Worm (Caenorhabditis elegans) whole organism, L1 larva: Measurements from ENCODE around the gene lips-5.

Experiments used
- C04F5.9 ChIP-seq: sonication (generic microtip); optimal IDR thresholded peaks from 2 replicates; lab custom pipeline; 2016; ENCODE audit warnings: missing genetic modification characterization, missing compliant biosample characterization
- C34B4.2 ChIP-seq: sonication (generic microtip); optimal IDR thresholded peaks from 2 replicates; lab custom pipeline; 2017; ENCODE audit warnings: mild to moderate bottlenecking, missing genetic modification characterization, missing compliant biosample characterization
- F16B12.6 ChIP-seq: fragments of 150-350 bp; optimal IDR thresholded peaks from 2 replicates; lab custom pipeline; 2014; ENCODE audit warnings: missing biosample characterization, missing genetic modification characterization
- Y116A8C.19 ChIP-seq: sonication (generic microtip); optimal IDR thresholded peaks from 2 replicates; lab custom pipeline; 2016; ENCODE audit warnings: missing compliant biosample characterization, missing genetic modification characterization, borderline replicate concordance
- blmp-1 ChIP-seq: fragments of 150-350 bp; optimal IDR thresholded peaks from 2 replicates; lab custom pipeline; 2014; ENCODE audit warnings: missing biosample characterization, missing genetic modification characterization
- ceh-8 ChIP-seq: fragments of 200-800 bp; sonication (Bioruptor generic); optimal IDR thresholded peaks from 2 replicates; lab custom pipeline; 2018; ENCODE audit warnings: mild to moderate bottlenecking, missing genetic modification characterization, moderate library complexity, missing compliant biosample characterization
- ceh-90 ChIP-seq: sonication (generic microtip); optimal IDR thresholded peaks from 2 replicates; lab custom pipeline; 2016; ENCODE audit warnings: missing genetic modification characterization, missing compliant biosample characterization
- dpl-1 ChIP-seq, 3 experiments: fragments of 150-350 bp in 2 of 3; sonication (generic microtip) in 1 of 3; optimal IDR thresholded peaks; 2 replicates each; lab custom pipeline; 2014 to 2017; ENCODE audit warnings: missing biosample characterization in 3 of 3, missing genetic modification characterization in 3 of 3, missing genetic modification reagents in 3 of 3
- dsc-1 ChIP-seq: sonication (generic microtip); optimal IDR thresholded peaks from 2 replicates; lab custom pipeline; 2016; ENCODE audit warnings: mild to moderate bottlenecking, missing genetic modification characterization, missing compliant biosample characterization
- efl-1 ChIP-seq, 4 experiments: fragments of 150-350 bp; optimal IDR thresholded peaks in 3 of 4; peaks in 1 of 4; 1 replicate in 1 of 4; 2 replicates in 3 of 4; lab custom pipeline; 2014; ENCODE audit warnings: missing biosample characterization in 2 of 4, missing genetic modification characterization in 2 of 4, missing genetic modification reagents in 2 of 4
- egl-13 ChIP-seq: sonication (generic microtip); optimal IDR thresholded peaks from 2 replicates; lab custom pipeline; 2016; ENCODE audit warnings: missing genotype, missing genetic modification reagents, missing genetic modification characterization, missing compliant biosample characterization
- egl-27 ChIP-seq, 2 experiments: fragments of 150-350 bp in 1 of 2; sonication (generic microtip); optimal IDR thresholded peaks; 3 replicates each; lab custom pipeline; 2017 to 2018; ENCODE audit warnings: missing biosample characterization in 2 of 2, missing genetic modification characterization in 2 of 2, missing genetic modification reagents in 2 of 2
- elt-2 ChIP-seq: sonication (generic microtip); optimal IDR thresholded peaks from 2 replicates; lab custom pipeline; 2016; ENCODE audit warnings: missing genetic modification characterization, mild to moderate bottlenecking, inconsistent platforms, missing compliant biosample characterization, missing genetic modification reagents
- fkh-10 ChIP-seq: sonication (generic microtip); optimal IDR thresholded peaks from 2 replicates; lab custom pipeline; 2017; ENCODE audit warnings: missing biosample characterization, missing genetic modification reagents, missing genetic modification characterization
- fkh-8 ChIP-seq: sonication (generic microtip); optimal IDR thresholded peaks from 2 replicates; lab custom pipeline; 2016; ENCODE audit warnings: mild to moderate bottlenecking, missing genetic modification characterization, missing compliant biosample characterization
- fos-1 ChIP-seq: fragments of 150-350 bp; optimal IDR thresholded peaks from 2 replicates; lab custom pipeline; 2014; ENCODE audit warnings: missing biosample characterization, missing genetic modification characterization
- hlh-17 ChIP-seq: fragments of 200-800 bp; sonication (Bioruptor generic); optimal IDR thresholded peaks from 2 replicates; lab custom pipeline; 2018; ENCODE audit warnings: missing genetic modification characterization, mild to moderate bottlenecking, missing compliant biosample characterization, moderate library complexity, borderline replicate concordance
- irx-1 ChIP-seq: sonication (generic microtip); optimal IDR thresholded peaks from 2 replicates; lab custom pipeline; 2016; ENCODE audit warnings: missing genetic modification characterization, missing compliant biosample characterization
- jun-1 ChIP-seq: fragments of 150-350 bp; optimal IDR thresholded peaks from 2 replicates; lab custom pipeline; 2014; ENCODE audit warnings: missing biosample characterization, missing genetic modification reagents, missing genetic modification characterization
- lin-14 ChIP-seq: fragments of 200-800 bp; sonication (Bioruptor generic); optimal IDR thresholded peaks from 2 replicates; lab custom pipeline; 2018; ENCODE audit warnings: mild to moderate bottlenecking, missing genetic modification characterization, moderate library complexity, missing compliant biosample characterization
- lin-15B ChIP-seq: fragments of 150-350 bp; sonication (generic microtip); optimal IDR thresholded peaks from 3 replicates; lab custom pipeline; 2014; ENCODE audit warnings: missing biosample characterization, missing genetic modification characterization
- lir-3 ChIP-seq: sonication (generic microtip); optimal IDR thresholded peaks from 2 replicates; lab custom pipeline; 2016; ENCODE audit warnings: mild to moderate bottlenecking, missing genetic modification characterization, moderate library complexity, missing compliant biosample characterization; ENCODE audit not compliant: poor library complexity
- lsy-2 ChIP-seq, 2 experiments: fragments of 150-350 bp; optimal IDR thresholded peaks; 2 replicates each; lab custom pipeline; 2014; ENCODE audit warnings: missing biosample characterization in 2 of 2, missing genetic modification characterization in 2 of 2
- mep-1 ChIP-seq: fragments of 150-350 bp; optimal IDR thresholded peaks from 2 replicates; lab custom pipeline; 2014; ENCODE audit warnings: missing biosample characterization, missing genetic modification characterization
- nhr-19 ChIP-seq: fragments of 200-800 bp; sonication (Bioruptor generic); conservative IDR thresholded peaks from 2 replicates; pipeline ENCODE4 v1.3.6; 2022; ENCODE audit warnings: missing genetic modification characterization, missing compliant biosample characterization
- nhr-20 ChIP-seq: sonication (generic microtip); optimal IDR thresholded peaks from 2 replicates; lab custom pipeline; 2016; ENCODE audit warnings: mild to moderate bottlenecking, missing genetic modification characterization, missing compliant biosample characterization
- nhr-28 ChIP-seq: fragments of 150-350 bp; optimal IDR thresholded peaks from 2 replicates; lab custom pipeline; 2014; ENCODE audit warnings: missing biosample characterization, missing genetic modification characterization
- nhr-47 ChIP-seq: sonication (generic microtip); optimal IDR thresholded peaks from 2 replicates; lab custom pipeline; 2016; ENCODE audit warnings: mild to moderate bottlenecking, missing genetic modification characterization, moderate library complexity, missing compliant biosample characterization
- nhr-71 ChIP-seq: sonication (generic microtip); optimal IDR thresholded peaks from 2 replicates; lab custom pipeline; 2016; ENCODE audit warnings: mild to moderate bottlenecking, missing genetic modification characterization, moderate library complexity, missing compliant biosample characterization
- pax-3 ChIP-seq: fragments of 200-800 bp; sonication (Bioruptor generic); optimal IDR thresholded peaks from 2 replicates; lab custom pipeline; 2018; ENCODE audit warnings: mild to moderate bottlenecking, missing genetic modification characterization, moderate library complexity, missing compliant biosample characterization
- pqm-1 ChIP-seq: sonication (generic microtip); optimal IDR thresholded peaks from 3 replicates; lab custom pipeline; 2017; ENCODE audit warnings: missing biosample characterization, missing genetic modification characterization
- rnt-1 ChIP-seq: sonication (generic microtip); optimal IDR thresholded peaks from 2 replicates; lab custom pipeline; 2016; ENCODE audit warnings: mild to moderate bottlenecking, missing genetic modification characterization, moderate library complexity, missing compliant biosample characterization
- skn-1 ChIP-seq: fragments of 150-350 bp; optimal IDR thresholded peaks from 2 replicates; lab custom pipeline; 2014; ENCODE audit warnings: missing biosample characterization, missing genetic modification characterization
- snu-23 ChIP-seq: sonication (generic microtip); optimal IDR thresholded peaks from 2 replicates; lab custom pipeline; 2016; ENCODE audit warnings: missing genetic modification characterization, missing compliant biosample characterization
- sox-4 ChIP-seq: sonication (generic microtip); optimal IDR thresholded peaks from 2 replicates; lab custom pipeline; 2016; ENCODE audit warnings: missing genetic modification characterization, missing compliant biosample characterization
- sptf-1 ChIP-seq: fragments of 150-350 bp; optimal IDR thresholded peaks from 2 replicates; lab custom pipeline; 2014; ENCODE audit warnings: missing biosample characterization, missing genetic modification characterization
- sup-37 ChIP-seq: fragments of 200-800 bp; sonication (Bioruptor generic); optimal IDR thresholded peaks from 2 replicates; lab custom pipeline; 2018; ENCODE audit warnings: mild to moderate bottlenecking, missing genetic modification characterization, missing compliant biosample characterization
- swsn-7 ChIP-seq: sonication (generic microtip); optimal IDR thresholded peaks from 2 replicates; lab custom pipeline; 2016; ENCODE audit warnings: missing genetic modification characterization, missing compliant biosample characterization
- tbx-2 ChIP-seq: sonication (generic microtip); optimal IDR thresholded peaks from 2 replicates; lab custom pipeline; 2016; ENCODE audit warnings: missing genetic modification characterization, missing compliant biosample characterization
- tlp-1 ChIP-seq: fragments of 150-350 bp; optimal IDR thresholded peaks from 2 replicates; lab custom pipeline; 2014; ENCODE audit warnings: missing biosample characterization, missing genetic modification characterization
- vab-15 ChIP-seq: sonication (generic microtip); optimal IDR thresholded peaks from 2 replicates; lab custom pipeline; 2017; ENCODE audit warnings: missing genotype, mild to moderate bottlenecking, missing genetic modification characterization, missing compliant biosample characterization
- zip-4 ChIP-seq: fragments of 200-800 bp; sonication (Bioruptor generic); optimal IDR thresholded peaks from 2 replicates; lab custom pipeline; 2018; ENCODE audit warnings: mild to moderate bottlenecking, missing genetic modification characterization, moderate library complexity, missing compliant biosample characterization
- ztf-11 ChIP-seq, 2 experiments: sonication (generic microtip); optimal IDR thresholded peaks; 2 replicates each; lab custom pipeline; 2016 to 2017; ENCODE audit warnings: missing genetic modification characterization in 2 of 2, missing biosample characterization in 1 of 2, missing compliant biosample characterization in 1 of 2

Gene lips-5

ce11 chrIV:11765507-11765906, 8.0 kb downstream of the lips-5 start (continued):
- TF ChIP-seq mep-1 (peak; percentile 28), nhr-20 (tag; lab: Kevin White, UChicago) (peak; percentile 42), lin-15B (tag; lab: Kevin White, UChicago) (no peak), C04F5.9 (tag; lab: Kevin White, UChicago) (no peak), egl-13 (tag; lab: Kevin White, UChicago) (peak; percentile 75), lsy-2 (tag; optimal IDR thresholded peaks at IDR 0.05; lab: Kevin White, UChicago) (peak; percentile 56 to 58), tlp-1 (tag; lab: Kevin White, UChicago) (no peak), jun-1 (tag; lab: Kevin White, UChicago) (peak; percentile 12), lin-14 (peak; percentile 94), lir-3 (tag; lab: Kevin White, UChicago) (peak; percentile 37), efl-1 (optimal IDR thresholded peaks at IDR 0.05; lab: Kevin White, UChicago) (peak in 1 of 2 experiments; percentile 31), efl-1 (GFP tag; optimal IDR thresholded peaks at IDR 0.05 in 1 of 2; lab: Kevin White, UChicago) (no peak), irx-1 (tag; lab: Kevin White, UChicago) (peak; percentile 44), ceh-8 (GFP tag; lab: Kevin White, UChicago) (peak; percentile 15), sptf-1 (tag; lab: Kevin White, UChicago) (no peak), fkh-10 (GFP tag; lab: Kevin White, UChicago) (peak; percentile 60)

- peak; percentile 56 for TF ChIP-seq lin-14
- no peak for TF ChIP-seq nhr-28 (tag; lab: Kevin White, UChicago)
- no peak for TF ChIP-seq fkh-10 (GFP tag; lab: Kevin White, UChicago)
- no peak for TF ChIP-seq jun-1 (tag; lab: Kevin White, UChicago)
- peak; percentile 77 for TF ChIP-seq elt-2 (tag; lab: Kevin White, UChicago)
- TF ChIP-seq egl-27 (tag; optimal IDR thresholded peaks at IDR 0.05; lab: Kevin White, UChicago) = no peak
- TF ChIP-seq fos-1 (tag; lab: Kevin White, UChicago) = no peak
- TF ChIP-seq sup-37 = no peak
- peak in 1 of 2 experiments; percentile 23 for TF ChIP-seq efl-1 (optimal IDR thresholded peaks at IDR 0.05; lab: Kevin White, UChicago)
- TF ChIP-seq efl-1 (GFP tag; optimal IDR thresholded peaks at IDR 0.05 in 1 of 2; lab: Kevin White, UChicago) = peak in 1 of 2 experiments; percentile 90
- TF ChIP-seq nhr-71 = peak; percentile 41
- peak; percentile 7 for TF ChIP-seq swsn-7 (tag; lab: Kevin White, UChicago)
- TF ChIP-seq lsy-2 (tag; optimal IDR thresholded peaks at IDR 0.05; lab: Kevin White, UChicago) = peak in 1 of 2 experiments; percentile 38
- TF ChIP-seq nhr-47 (tag; lab: Kevin White, UChicago) = peak; percentile 38
- peak; percentile 4 for TF ChIP-seq snu-23 (GFP tag; lab: Kevin White, UChicago)
- TF ChIP-seq tbx-2 = peak; percentile 7
- peak; percentile 2 for TF ChIP-seq rnt-1
- TF ChIP-seq dsc-1 = peak; percentile 21
These were observed 12.7 kb downstream of the lips-5 start, which contains the start of gene T12A7.2 for ce11 chrIV:11760700-11761459. Gene T12A7.2 (minus strand): TSS chrIV:11761111.

- TF ChIP-seq swsn-7 (tag; lab: Kevin White, UChicago) (no peak), C04F5.9 (tag; lab: Kevin White, UChicago) (no peak), C34B4.2 (no peak), egl-13 (tag; lab: Kevin White, UChicago) (peak; percentile 59), ceh-8 (GFP tag; lab: Kevin White, UChicago) (no peak), fkh-8 (tag; lab: Kevin White, UChicago) (peak; percentile 63), blmp-1 (tag; lab: Kevin White, UChicago) (no peak), F16B12.6 (no peak), dsc-1 (peak; percentile 75), ceh-90 (no peak), sox-4 (tag; lab: Kevin White, UChicago) (no peak), dpl-1 (GFP tag; optimal IDR thresholded peaks at IDR 0.05; lab: Kevin White, UChicago) (no peak), skn-1 (tag; lab: Kevin White, UChicago) (no peak), nhr-19 (GFP tag; lab: Robert Waterston, UW) (no peak), rnt-1 (no peak), pax-3 (tag; lab: Kevin White, UChicago) (peak; percentile 27), nhr-71 (peak; percentile 72), Y116A8C.19 (no peak), ztf-11 (tag; optimal IDR thresholded peaks at IDR 0.05; lab: Kevin White, UChicago) (no peak), elt-2 (tag; lab: Kevin White, UChicago) (no peak), snu-23 (GFP tag; lab: Kevin White, UChicago) (no peak), vab-15 (tag; lab: Kevin White, UChicago) (no peak), hlh-17 (GFP tag; lab: Kevin White, UChicago) (no peak), fkh-10 (GFP tag; lab: Kevin White, UChicago) (no peak), pqm-1 (tag; lab: Kevin White, UChicago) (no peak), sup-37 (no peak), lin-15B (tag; lab: Kevin White, UChicago) (no peak), nhr-20 (tag; lab: Kevin White, UChicago) (no peak), zip-4 (no peak)
These were observed 13.7 kb downstream of the lips-5 start for ce11 chrIV:11759852-11760251.
